Worm (Caenorhabditis elegans) whole organism, L4/young adult: ENCODE data around the gene F53A3.7.

Source experiments
- W03F9.2 ChIP-seq: fragments of 150-350 bp; optimal IDR thresholded peaks from 2 replicates; lab custom pipeline; 2014; ENCODE audit warnings: missing biosample characterization, missing genetic modification characterization
- dao-5 ChIP-seq: sonication (generic microtip); optimal IDR thresholded peaks from 2 replicates; lab custom pipeline; 2016; ENCODE audit warnings: missing genotype, missing genetic modification characterization, moderate library complexity, missing compliant biosample characterization
- him-1 ChIP-seq: sonication (generic microtip); optimal IDR thresholded peaks from 2 replicates; lab custom pipeline; 2016; ENCODE audit warnings: missing genotype, missing genetic modification reagents, missing genetic modification characterization, missing compliant biosample characterization

DNA sequence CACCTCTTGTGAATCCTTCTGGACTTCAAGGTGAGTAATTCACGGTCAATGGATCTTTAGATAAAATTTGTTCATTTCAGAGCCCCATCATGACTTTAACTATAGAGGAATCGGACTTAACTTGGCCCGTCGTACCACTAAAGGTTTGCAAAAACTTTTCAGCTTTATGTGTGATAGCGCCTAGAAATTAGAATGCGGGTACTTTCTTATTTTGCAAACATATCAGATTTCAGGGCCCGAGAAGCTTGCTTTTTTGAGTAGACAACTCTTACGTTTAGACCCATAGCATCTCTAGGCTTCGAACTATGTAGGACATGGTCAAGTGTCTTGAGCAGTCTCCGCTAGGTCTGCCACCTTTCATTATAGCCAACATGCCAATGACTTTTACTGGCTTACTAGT lies 26.1 kb downstream of the F53A3.7 start:
- TF ChIP-seq dao-5 (tag; lab: Kevin White, UChicago) (no peak), him-1 (tag; lab: Kevin White, UChicago) (no peak), W03F9.2 (tag; lab: Kevin White, UChicago) (no peak)
